Fruit fly (Drosophila melanogaster) whole organism, embryonic: Measurements from ENCODE around the gene CG14971.
A peak's percentile ranks its signal among the peaks of the same experiment; 100 is the strongest.

Experiments
- Awh ChIP-seq: fragments of 200-800 bp; sonication (Bioruptor generic); IDR thresholded peaks from 2 replicates; pipeline ENCODE4, ENCODE4 v1.3.6; 2022; ENCODE audit warnings: missing biosample characterization, missing genetic modification characterization
- CG10321 ChIP-seq: fragments of 200-800 bp; sonication (Bioruptor generic); IDR thresholded peaks from 2 replicates; pipeline ENCODE4 v1.3.6; 2022; ENCODE audit warnings: missing biosample characterization, missing genetic modification characterization
- CG10543 ChIP-seq: fragments of 200-800 bp; sonication (Bioruptor generic); optimal IDR thresholded peaks from 3 replicates; lab custom pipeline; 2017; ENCODE audit warnings: missing biosample characterization, mild to moderate bottlenecking, missing genetic modification characterization, moderate library complexity
- CG10979 ChIP-seq: fragments of 200-800 bp; sonication (Bioruptor generic); optimal IDR thresholded peaks from 2 replicates; lab custom pipeline; 2018; ENCODE audit warnings: missing biosample characterization, mild to moderate bottlenecking, missing genetic modification characterization, moderate library complexity
- CG12744 ChIP-seq: fragments of 200-800 bp; sonication (Bioruptor generic); optimal IDR thresholded peaks from 2 replicates; lab custom pipeline; 2016; ENCODE audit warnings: missing biosample characterization, missing genetic modification characterization
- CG13894 ChIP-seq: fragments of 200-800 bp; sonication (Bioruptor generic); optimal IDR thresholded peaks from 3 replicates; lab custom pipeline; 2018; ENCODE audit warnings: missing biosample characterization, mild to moderate bottlenecking, missing genetic modification characterization, moderate library complexity
- CG15011 ChIP-seq: fragments of 200-800 bp; sonication (Bioruptor generic); optimal IDR thresholded peaks from 3 replicates; lab custom pipeline; 2018; ENCODE audit warnings: missing biosample characterization, mild to moderate bottlenecking, missing genetic modification characterization
- CG15601 ChIP-seq: fragments of 200-800 bp; sonication (Bioruptor generic); optimal IDR thresholded peaks from 3 replicates; lab custom pipeline; 2019; ENCODE audit warnings: missing biosample characterization, mild to moderate bottlenecking, missing genetic modification characterization, moderate library complexity
- CG16779 ChIP-seq: fragments of 200-800 bp; sonication (Bioruptor generic); IDR thresholded peaks from 2 replicates; pipeline ENCODE4 v1.3.6; 2022; ENCODE audit warnings: missing biosample characterization, missing genetic modification characterization
- CG17385 ChIP-seq: fragments of 200-800 bp; sonication (Bioruptor generic); optimal IDR thresholded peaks from 3 replicates; lab custom pipeline; 2018; ENCODE audit warnings: missing biosample characterization, mild to moderate bottlenecking, missing genetic modification characterization
- CG17568 ChIP-seq: fragments of 200-800 bp; sonication (Bioruptor generic); optimal IDR thresholded peaks from 2 replicates; lab custom pipeline; 2018; ENCODE audit warnings: missing biosample characterization, mild to moderate bottlenecking, missing genetic modification characterization, moderate library complexity
- CG1832 ChIP-seq: fragments of 200-800 bp; sonication (Bioruptor generic); optimal IDR thresholded peaks from 2 replicates; lab custom pipeline; 2017; ENCODE audit warnings: missing biosample characterization, mild to moderate bottlenecking, missing genetic modification characterization, inconsistent platforms
- CG2202 ChIP-seq: fragments of 200-800 bp; sonication (Bioruptor generic); optimal IDR thresholded peaks from 2 replicates; lab custom pipeline; 2018; ENCODE audit warnings: missing biosample characterization, mild to moderate bottlenecking, missing genetic modification characterization
- CG2712 ChIP-seq: fragments of 200-800 bp; optimal IDR thresholded peaks from 3 replicates; lab custom pipeline; 2019; ENCODE audit warnings: missing biosample characterization, mild to moderate bottlenecking, missing genetic modification characterization, moderate library complexity
- CG30403 ChIP-seq: fragments of 200-800 bp; sonication (Bioruptor generic); optimal IDR thresholded peaks from 3 replicates; lab custom pipeline; 2016; ENCODE audit warnings: missing biosample characterization, missing genetic modification characterization
- CG32532 ChIP-seq: fragments of 200-800 bp; sonication (Bioruptor generic); IDR thresholded peaks from 2 replicates; pipeline ENCODE4 v1.3.6; 2022; ENCODE audit warnings: missing biosample characterization, missing genetic modification characterization
- CG3281 ChIP-seq: fragments of 200-800 bp; sonication (Bioruptor generic); optimal IDR thresholded peaks from 3 replicates; lab custom pipeline; 2017; ENCODE audit warnings: missing biosample characterization, mild to moderate bottlenecking, missing genetic modification characterization
- CG3995 ChIP-seq: fragments of 200-800 bp; sonication (Bioruptor generic); optimal IDR thresholded peaks from 3 replicates; lab custom pipeline; 2016; ENCODE audit warnings: missing biosample characterization, missing genetic modification characterization
- CG4282 ChIP-seq: fragments of 200-800 bp; sonication (Bioruptor generic); optimal IDR thresholded peaks from 2 replicates; lab custom pipeline; 2016; ENCODE audit warnings: missing biosample characterization, missing genetic modification characterization
- CG4730 ChIP-seq: fragments of 200-800 bp; sonication (Bioruptor generic); IDR thresholded peaks from 2 replicates; pipeline ENCODE4 v1.3.6; 2022; ENCODE audit warnings: missing biosample characterization, missing genetic modification characterization
- CG6272 ChIP-seq: fragments of 200-800 bp; sonication (Bioruptor generic); IDR thresholded peaks from 2 replicates; pipeline ENCODE4 v1.3.6; 2022; ENCODE audit warnings: missing biosample characterization, missing genetic modification characterization
- CG8359 ChIP-seq: fragments of 200-800 bp; sonication (Bioruptor generic); optimal IDR thresholded peaks from 2 replicates; lab custom pipeline; 2017; ENCODE audit warnings: missing biosample characterization, mild to moderate bottlenecking, missing genetic modification characterization, borderline replicate concordance
- CG9437 ChIP-seq: fragments of 200-800 bp; sonication (Bioruptor generic); optimal IDR thresholded peaks from 2 replicates; lab custom pipeline; 2018; ENCODE audit warnings: missing biosample characterization, mild to moderate bottlenecking, missing genetic modification characterization
- CHES-1-like ChIP-seq: fragments of 200-800 bp; sonication (Bioruptor generic); optimal IDR thresholded peaks from 2 replicates; lab custom pipeline; 2016; ENCODE audit warnings: missing biosample characterization, missing genetic modification characterization
- CrebB ChIP-seq: fragments of 200-800 bp; sonication (Bioruptor generic); optimal IDR thresholded peaks from 3 replicates; lab custom pipeline; 2018; ENCODE audit warnings: missing biosample characterization, mild to moderate bottlenecking, missing genetic modification characterization
- GATAe ChIP-seq: fragments of 200-800 bp; sonication (Bioruptor generic); conservative IDR thresholded peaks from 2 replicates; pipeline ENCODE4 v1.3.6; 2022; ENCODE audit warnings: missing biosample characterization, missing genetic modification characterization
- HLH4C ChIP-seq: fragments of 200-800 bp; sonication (Bioruptor generic); IDR thresholded peaks from 3 replicates; pipeline ENCODE4 v1.3.6; 2022; ENCODE audit warnings: missing biosample characterization, missing genetic modification characterization; ENCODE audit not compliant: partially characterized antibody
- Hand ChIP-seq: fragments of 200-800 bp; sonication (Bioruptor generic); optimal IDR thresholded peaks from 2 replicates; lab custom pipeline; 2017; ENCODE audit warnings: mild to moderate bottlenecking, missing biosample characterization, missing genetic modification reagents, missing genetic modification characterization
- Mad ChIP-seq: fragments of 200-800 bp; sonication (Bioruptor generic); optimal IDR thresholded peaks from 2 replicates; lab custom pipeline; 2016; ENCODE audit warnings: missing biosample characterization, missing genetic modification characterization
- Med ChIP-seq: fragments of 200-800 bp; sonication (Bioruptor generic); peaks from one replicate; lab custom pipeline; 2016; ENCODE audit warnings: missing biosample characterization, missing genetic modification characterization, mild to moderate bottlenecking, inconsistent platforms, moderate library complexity
- Myb ChIP-seq: fragments of 200-800 bp; sonication (Bioruptor generic); optimal IDR thresholded peaks from 2 replicates; lab custom pipeline; 2016; ENCODE audit warnings: missing biosample characterization, missing genetic modification characterization
- NFAT ChIP-seq: fragments of 200-800 bp; sonication (Bioruptor generic); IDR thresholded peaks from 2 replicates; pipeline ENCODE4 v1.3.6; 2022; ENCODE audit warnings: missing biosample characterization, missing genetic modification characterization
- Usf ChIP-seq: fragments of 200-800 bp; sonication (Bioruptor generic); optimal IDR thresholded peaks from 2 replicates; lab custom pipeline; 2017; ENCODE audit warnings: missing genotype, missing biosample characterization, missing genetic modification characterization
- amos ChIP-seq: fragments of 200-800 bp; sonication (Bioruptor generic); IDR thresholded peaks from 2 replicates; pipeline ENCODE4 v1.3.6; 2022; ENCODE audit warnings: missing biosample characterization, missing genetic modification characterization; ENCODE audit not compliant: partially characterized antibody
- bsh ChIP-seq, 2 experiments: fragments of 200-800 bp; sonication (Bioruptor generic); optimal IDR thresholded peaks; 2 replicates each; lab custom pipeline; 2017 to 2018; ENCODE audit warnings: mild to moderate bottlenecking in 2 of 2, missing biosample characterization in 2 of 2, missing genetic modification characterization in 2 of 2, moderate library complexity in 1 of 2
- cad ChIP-seq: fragments of >200 bp; optimal IDR thresholded peaks from 2 replicates; lab custom pipeline; 2017; ENCODE audit warnings: missing biosample characterization, missing genetic modification characterization
- chm ChIP-seq: fragments of 200-800 bp; sonication (Bioruptor generic); IDR thresholded peaks from 2 replicates; pipeline ENCODE4 v1.3.6; 2022; ENCODE audit warnings: missing biosample characterization, missing genetic modification characterization
- crc ChIP-seq: fragments of 200-800 bp; sonication (Bioruptor generic); optimal IDR thresholded peaks from 2 replicates; lab custom pipeline; 2016; ENCODE audit warnings: missing biosample characterization, missing genetic modification characterization
- exex ChIP-seq: fragments of 200-800 bp; sonication (Bioruptor generic); optimal IDR thresholded peaks from 4 replicates; lab custom pipeline; 2018; ENCODE audit warnings: missing biosample characterization, mild to moderate bottlenecking, missing genetic modification characterization, moderate library complexity
- gcm ChIP-seq: fragments of 200-800 bp; sonication (Bioruptor generic); optimal IDR thresholded peaks from 2 replicates; lab custom pipeline; 2019; ENCODE audit warnings: missing biosample characterization, mild to moderate bottlenecking, missing genetic modification characterization, moderate library complexity
- her ChIP-seq: fragments of 200-800 bp; sonication (Bioruptor generic); optimal IDR thresholded peaks from 2 replicates; lab custom pipeline; 2016; ENCODE audit warnings: missing biosample characterization, missing genetic modification characterization
- inv ChIP-seq: fragments of 200-800 bp; sonication (Bioruptor generic); IDR thresholded peaks from 2 replicates; pipeline ENCODE4 v1.3.6; 2022; ENCODE audit warnings: missing biosample characterization, missing genetic modification characterization; ENCODE audit not compliant: partially characterized antibody
- mam ChIP-seq: fragments of 200-800 bp; sonication (Bioruptor generic); optimal IDR thresholded peaks from 3 replicates; lab custom pipeline; 2016; ENCODE audit warnings: missing biosample characterization, missing genetic modification characterization
- nom ChIP-seq: fragments of 200-800 bp; sonication (Bioruptor generic); optimal IDR thresholded peaks from 2 replicates; lab custom pipeline; 2017; ENCODE audit warnings: missing biosample characterization, missing genetic modification characterization, mild to moderate bottlenecking, moderate library complexity, missing genetic modification reagents
- org-1 ChIP-seq: fragments of 200-800 bp; sonication (Bioruptor generic); optimal IDR thresholded peaks from 2 replicates; lab custom pipeline; 2017; ENCODE audit warnings: missing biosample characterization, missing genetic modification characterization
- ro ChIP-seq: fragments of 200-800 bp; sonication (Bioruptor generic); IDR thresholded peaks from 2 replicates; pipeline ENCODE4 v1.3.6; 2022; ENCODE audit warnings: missing biosample characterization, missing genetic modification characterization
- slbo ChIP-seq: fragments of 200-800 bp; sonication (Bioruptor generic); IDR thresholded peaks from 2 replicates; pipeline ENCODE4 v1.3.6; 2022; ENCODE audit warnings: missing biosample characterization, missing genetic modification characterization
- slou ChIP-seq: fragments of 200-800 bp; sonication (Bioruptor generic); optimal IDR thresholded peaks from 3 replicates; lab custom pipeline; 2016; ENCODE audit warnings: missing biosample characterization, missing genetic modification characterization
- tap ChIP-seq: fragments of 200-800 bp; optimal IDR thresholded peaks from 3 replicates; lab custom pipeline; 2019; ENCODE audit warnings: missing biosample characterization, mild to moderate bottlenecking, missing genetic modification characterization, moderate library complexity
- unpg ChIP-seq: fragments of 200-800 bp; sonication (Bioruptor generic); optimal IDR thresholded peaks from 3 replicates; lab custom pipeline; 2018; ENCODE audit warnings: missing biosample characterization, mild to moderate bottlenecking, missing genetic modification characterization, moderate library complexity
- wor ChIP-seq: fragments of 200-800 bp; sonication (Bioruptor generic); IDR thresholded peaks from 2 replicates; pipeline ENCODE4 v1.3.6; 2022; ENCODE audit warnings: missing biosample characterization, missing genetic modification characterization

Gene CG14971

dm6 chr3L:3449680-3450079 lies 21.4 kb downstream of the CG14971 start (continued):
- TF ChIP-seq amos (GFP tag; lab: Robert Waterston, UW), result no peak
- TF ChIP-seq CG17385 (GFP tag; lab: Kevin White, UChicago), result peak; percentile 27
- TF ChIP-seq chm (GFP tag; lab: Robert Waterston, UW), result 0 out of 2 replicates have a peak, but pooled peaks have one; percentile 19
- TF ChIP-seq CG16779, result no peak
- no peak for TF ChIP-seq nom (GFP tag; lab: Kevin White, UChicago)
- no peak for TF ChIP-seq exex (tag; lab: Kevin White, UChicago)
- TF ChIP-seq CG3281, result no peak
- peak; percentile 28 for TF ChIP-seq unpg
- TF ChIP-seq CG2712 (tag; lab: Kevin White, UChicago), result no peak
- TF ChIP-seq slbo (GFP tag; lab: Robert Waterston, UW), result peak; percentile 80
- no peak for TF ChIP-seq CG17568 (GFP tag; lab: Kevin White, UChicago)
- TF ChIP-seq CG10321, result 0 out of 2 replicates have a peak, but pooled peaks have one; percentile 21
- no peak for TF ChIP-seq CG2202 (tag; lab: Kevin White, UChicago)
- peak; percentile 25 for TF ChIP-seq CG9437 (GFP tag; lab: Kevin White, UChicago)
- TF ChIP-seq bsh (GFP tag; optimal IDR thresholded peaks at IDR 0.05; lab: Kevin White, UChicago), result peak in 1 of 2 experiments; percentile 54
- TF ChIP-seq CG4282 (GFP tag; lab: Kevin White, UChicago), result no peak
- TF ChIP-seq Med (GFP tag; lab: Kevin White, UChicago), result peak; percentile 84
- no peak for TF ChIP-seq ro (GFP tag; lab: Robert Waterston, UW)
- TF ChIP-seq crc (GFP tag; lab: Kevin White, UChicago), result no peak
- TF ChIP-seq HLH4C (GFP tag; lab: Robert Waterston, UW), result no peak
- no peak for TF ChIP-seq CG6272 (GFP tag; lab: Robert Waterston, UW)
- TF ChIP-seq CG15601 (tag; lab: Kevin White, UChicago), result no peak
- peak; percentile 32 for TF ChIP-seq org-1 (GFP tag; lab: Kevin White, UChicago)
- TF ChIP-seq tap (tag; lab: Kevin White, UChicago), result no peak
- no peak for TF ChIP-seq CG12744 (GFP tag; lab: Kevin White, UChicago)
- TF ChIP-seq cad (GFP tag; lab: Kevin White, UChicago), result no peak
- TF ChIP-seq CG15011 (GFP tag; lab: Kevin White, UChicago), result no peak
- TF ChIP-seq Myb (GFP tag; lab: Kevin White, UChicago), result no peak
- TF ChIP-seq CG30403 (GFP tag; lab: Kevin White, UChicago), result peak; percentile 39
- no peak for TF ChIP-seq mam (GFP tag; lab: Kevin White, UChicago)
- TF ChIP-seq gcm (GFP tag; lab: Kevin White, UChicago), result no peak
- TF ChIP-seq Hand (GFP tag; lab: Kevin White, UChicago), result no peak
- no peak for TF ChIP-seq CG10543 (GFP tag; lab: Kevin White, UChicago)
- TF ChIP-seq GATAe (GFP tag; lab: Robert Waterston, UW), result no peak
- no peak for TF ChIP-seq CG1832 (GFP tag; lab: Kevin White, UChicago)
- TF ChIP-seq Mad (GFP tag; lab: Kevin White, UChicago), result no peak
- TF ChIP-seq CrebB (tag; lab: Kevin White, UChicago), result no peak
- TF ChIP-seq Usf (GFP tag; lab: Kevin White, UChicago), result no peak
- TF ChIP-seq CG13894 (tag; lab: Kevin White, UChicago), result no peak
- peak; percentile 19 for TF ChIP-seq CHES-1-like
- no peak for TF ChIP-seq slou (GFP tag; lab: Kevin White, UChicago)
- TF ChIP-seq CG10979 (tag; lab: Kevin White, UChicago), result no peak
- no peak for TF ChIP-seq wor (GFP tag; lab: Robert Waterston, UW)
- no peak for TF ChIP-seq CG3995 (GFP tag; lab: Kevin White, UChicago)
- no peak for TF ChIP-seq inv (GFP tag; lab: Robert Waterston, UW)
- no peak for TF ChIP-seq CG8359 (GFP tag; lab: Kevin White, UChicago)
- TF ChIP-seq NFAT (GFP tag; lab: Robert Waterston, UW), result no peak
- 0 out of 2 replicates have a peak, but pooled peaks have one; percentile 5 for TF ChIP-seq CG32532 (GFP tag; lab: Robert Waterston, UW)
- TF ChIP-seq Awh (GFP tag; lab: Robert Waterston, UW), result no peak
- no peak for TF ChIP-seq her
- TF ChIP-seq CG4730 (GFP tag; lab: Robert Waterston, UW), result no peak
